Worm (Caenorhabditis elegans) whole organism, early embryonic: ENCODE results near the gene bckd-1A.

Source experiments
- aly-1 ChIP-seq: sonication (generic microtip); optimal IDR thresholded peaks from 2 replicates; lab custom pipeline; 2016; ENCODE audit warnings: missing genetic modification characterization, missing compliant biosample characterization
- ama-1 ChIP-seq: fragments of 150-350 bp; optimal IDR thresholded peaks from 2 replicates; lab custom pipeline; 2014
- hmbx-1 ChIP-seq: sonication (generic microtip); optimal IDR thresholded peaks from 2 replicates; lab custom pipeline; 2016; ENCODE audit warnings: mild to moderate bottlenecking, missing genetic modification characterization, missing compliant biosample characterization
- scrt-1 ChIP-seq: fragments of 200-800 bp; sonication (Bioruptor generic); IDR thresholded peaks from 2 replicates; pipeline ENCODE4 v1.3.6; 2022; ENCODE audit warnings: missing genetic modification characterization, missing compliant biosample characterization
- tbx-11 ChIP-seq: fragments of 200-800 bp; sonication (Bioruptor generic); IDR thresholded peaks from 2 replicates; pipeline ENCODE4 v1.3.6; 2022; ENCODE audit warnings: missing genetic modification characterization, missing compliant biosample characterization
- tra-4 ChIP-seq: sonication (generic microtip); optimal IDR thresholded peaks from 2 replicates; lab custom pipeline; 2017; ENCODE audit warnings: missing genetic modification characterization, missing compliant biosample characterization

DNA sequence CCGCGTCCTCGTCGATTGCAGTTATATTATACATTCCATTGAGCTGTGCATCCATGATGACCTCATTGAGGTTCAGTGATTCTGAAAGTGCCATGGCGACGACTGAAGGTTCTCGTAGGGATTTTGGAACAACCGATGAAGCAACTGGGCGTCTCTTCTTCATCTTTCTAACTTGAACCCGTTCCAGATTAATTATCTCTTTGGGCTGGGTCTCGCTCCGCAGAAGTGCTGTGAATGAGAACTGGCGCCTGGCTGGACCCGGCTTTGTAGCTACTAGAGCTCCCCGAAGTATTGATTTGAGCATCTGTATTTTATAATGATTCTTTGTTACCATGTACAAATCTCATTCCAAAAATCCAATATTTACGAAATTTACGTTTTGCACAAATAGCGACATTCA, 5.3 kb upstream of the bckd-1A start, which contains the start of gene ZK1010.2:
- TF ChIP-seq ama-1 (lab: Kevin White, UChicago) = no peak
- no peak for TF ChIP-seq aly-1 (tag; lab: Kevin White, UChicago)
- no peak for TF ChIP-seq hmbx-1 (tag; lab: Kevin White, UChicago)
- no peak for TF ChIP-seq tbx-11
- TF ChIP-seq tra-4 (tag; lab: Kevin White, UChicago) = no peak
- TF ChIP-seq scrt-1 (GFP tag; lab: Robert Waterston, UW) = no peak
